Fruit fly (Drosophila melanogaster): Measurements from ENCODE around the gene hth.

hth gene

DNA sequence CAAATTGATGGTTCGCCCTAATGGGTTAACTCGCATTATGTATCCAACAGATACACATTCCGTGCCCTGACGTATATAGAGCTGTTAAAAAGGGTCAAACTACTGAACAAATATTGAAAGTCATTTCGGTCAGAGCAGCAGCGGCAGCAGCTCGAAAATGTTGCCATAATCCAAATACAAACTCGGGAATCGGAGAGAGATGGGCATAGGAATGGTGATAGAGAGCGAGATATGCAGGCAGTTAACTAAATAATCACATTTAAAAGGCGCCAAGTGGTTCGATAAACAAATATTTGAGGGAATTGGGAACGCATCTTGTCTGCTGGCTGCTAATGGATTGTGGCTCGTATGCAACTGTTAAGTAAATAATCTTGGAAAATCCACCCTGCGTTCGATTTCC lies 40.4 kb downstream of the hth start (continued):
- TF ChIP-seq CG2889 (GFP tag; IDR thresholded peaks at IDR 0.05) (no peak), tin (GFP tag; optimal IDR thresholded peaks at IDR 0.05) (no peak), CG33557 (GFP tag; optimal IDR thresholded peaks at IDR 0.05) (peak; percentile 61), tgo (GFP tag; IDR thresholded peaks at IDR 0.05) (no peak), HmgD (GFP tag; optimal IDR thresholded peaks at IDR 0.05) (no peak), CG8281 (tag; optimal IDR thresholded peaks at IDR 0.05) (no peak), CG1529 (GFP tag; optimal IDR thresholded peaks at IDR 0.05) (no peak), odd (GFP tag; optimal IDR thresholded peaks at IDR 0.05) (no peak), BEAF-32 (GFP tag; optimal IDR thresholded peaks at IDR 0.05) (no peak), Doc2 (GFP tag; IDR thresholded peaks at IDR 0.05) (no peak), ro (GFP tag; IDR thresholded peaks at IDR 0.05) (no peak), Hey (tag; optimal IDR thresholded peaks at IDR 0.05) (no peak), CG11456 (GFP tag; IDR thresholded peaks at IDR 0.05) (no peak), chm (GFP tag; IDR thresholded peaks at IDR 0.05) (no peak), kah (GFP tag; optimal IDR thresholded peaks at IDR 0.05) (no peak), Side (GFP tag; optimal IDR thresholded peaks at IDR 0.05) (no peak), Stat92E (GFP tag; optimal IDR thresholded peaks at IDR 0.05) (no peak), abd-A (tag; optimal IDR thresholded peaks at IDR 0.05) (no peak), crol (GFP tag; IDR thresholded peaks at IDR 0.05) (peak; percentile 80; the same call in 1 of the 2 replicates), otp (GFP tag; IDR thresholded peaks at IDR 0.05) (peak; percentile 60; the same call in 2 of the 3 replicates), CG6689 (GFP tag; IDR thresholded peaks at IDR 0.05) (no peak), fd96Cb (tag; optimal IDR thresholded peaks at IDR 0.05) (no peak), GATAe (GFP tag; conservative IDR thresholded peaks at IDR 0.05) (no peak), CG1024 (GFP tag; IDR thresholded peaks at IDR 0.05) (no peak), Myb (GFP tag; optimal IDR thresholded peaks at IDR 0.05) (no peak), jing (GFP tag; optimal IDR thresholded peaks at IDR 0.05) (no peak), CG6765 (GFP tag; optimal IDR thresholded peaks at IDR 0.05) (no peak), pita (GFP tag; optimal IDR thresholded peaks at IDR 0.05) (no peak), Aef1 (GFP tag; IDR thresholded peaks at IDR 0.05) (no peak), chn (GFP tag; optimal IDR thresholded peaks at IDR 0.05) (no peak), slou (GFP tag; optimal IDR thresholded peaks at IDR 0.05) (no peak), CG6683 (GFP tag; optimal IDR thresholded peaks at IDR 0.05) (no peak), sd (tag; optimal IDR thresholded peaks at IDR 0.05) (no peak), CG16863 (GFP tag; optimal IDR thresholded peaks at IDR 0.05) (no peak), Scr (GFP tag; IDR thresholded peaks at IDR 0.05; ENCODE audit: partially characterized antibody) (no peak), slp2 (GFP tag; optimal IDR thresholded peaks at IDR 0.05) (no peak), slbo (GFP tag; IDR thresholded peaks at IDR 0.05) (no peak), Spps (tag; optimal IDR thresholded peaks at IDR 0.05) (no peak), Sin3A (optimal IDR thresholded peaks at IDR 0.05) (no peak), CG17328 (GFP tag; IDR thresholded peaks at IDR 0.05) (no peak), CoRest (tag; optimal IDR thresholded peaks at IDR 0.05) (no peak), sisA (GFP tag; IDR thresholded peaks at IDR 0.05) (no peak), lola (GFP tag; optimal IDR thresholded peaks at IDR 0.05) (no peak), Dbx (GFP tag; IDR thresholded peaks at IDR 0.05) (no peak), Pdp1 (GFP tag; optimal IDR thresholded peaks at IDR 0.05) (peak in 1 of 2 experiments; percentile 41), Ets65A (GFP tag) (no peak), CG31365 (tag; optimal IDR thresholded peaks at IDR 0.05) (no peak), ara (GFP tag; IDR thresholded peaks at IDR 0.05) (no peak), Doc3 (GFP tag; IDR thresholded peaks at IDR 0.05; ENCODE audit: partially characterized antibody) (no peak), Gsc (GFP tag; IDR thresholded peaks at IDR 0.05) (no peak), jumu (GFP tag; optimal IDR thresholded peaks at IDR 0.05) (no peak), pzg (GFP tag; optimal IDR thresholded peaks at IDR 0.05) (no peak), NfI (GFP tag; optimal IDR thresholded peaks at IDR 0.05) (no peak)

All from whole organism, embryonic.